Worm (Caenorhabditis elegans): ENCODE data around the gene F53C11.1.

- TF ChIP-seq ceh-48 (tag; optimal IDR thresholded peaks at IDR 0.05) (no peak), sox-2 (GFP tag; IDR thresholded peaks at IDR 0.05) (no peak), dmd-4 (tag; optimal IDR thresholded peaks at IDR 0.05; ENCODE audit: borderline replicate concordance) (no peak)
Observed at ce11 chrV:13763723-13764122, 11.9 kb upstream of the F53C11.1 start.

Measured in whole organism, late embryonic.